Fruit fly (Drosophila melanogaster) whole organism: ENCODE measurements around the gene CG18809.

Experiments used
- CG8478 ChIP-seq: fragments of >200 bp; optimal IDR thresholded peaks from 2 replicates; lab custom pipeline; 2018; ENCODE audit warnings: inconsistent platforms
- Dll ChIP-seq: fragments of >200 bp; optimal IDR thresholded peaks from 2 replicates; lab custom pipeline; 2017
- EcR ChIP-seq, 2 experiments: fragments of >200 bp; optimal IDR thresholded peaks; 2 replicates each; lab custom pipeline; 2017; ENCODE audit warnings: missing biosample characterization in 2 of 2, missing genetic modification characterization in 2 of 2, missing genetic modification reagents in 2 of 2
- psq ChIP-seq: fragments of >200 bp; optimal IDR thresholded peaks from 2 replicates; lab custom pipeline; 2017

dm6 chrX:19775055-19775645, 31.0 kb upstream of the CG18809 start:
- no peak for TF ChIP-seq psq (lab: Kevin White, UChicago)
- no peak for TF ChIP-seq EcR (GFP tag; optimal IDR thresholded peaks at IDR 0.05; lab: Kevin White, UChicago)
- TF ChIP-seq CG8478: no peak
- no peak for TF ChIP-seq Dll (lab: Kevin White, UChicago)
